In genomic region chr2L:16528493-16528892, dm6 we compare ENCODE assay signal across 3 fruit fly cellular contexts.
A peak's percentile ranks its signal among the peaks of the same experiment; 100 is the strongest.
TF ChIP-seq lines count a peak whose summit lies in the region.

No protein-coding gene starts in this region.

- no peak for TF ChIP-seq CTCF in whole organism, embryonic (GFP tag; optimal IDR thresholded peaks at IDR 0.05; lab: Kevin White, UChicago)

TF ChIP-seq in whole organism, embryonic, 481 proteins besides CTCF, POLR2A, EP300 and RAD21:
- peak; percentile 28 for TF ChIP-seq Nf-YC (tag; optimal IDR thresholded peaks at IDR 0.05; lab: Kevin White, UChicago)
- TF ChIP-seq Atf6 (GFP tag; IDR thresholded peaks at IDR 0.05; lab: Robert Waterston, UW) = peak; percentile 19; the same call in 1 of the 2 replicates
- TF ChIP-seq Antp (GFP tag; optimal IDR thresholded peaks at IDR 0.05; lab: Kevin White, UChicago) = no peak
- TF ChIP-seq CG10543 (GFP tag; optimal IDR thresholded peaks at IDR 0.05; lab: Kevin White, UChicago) = peak; percentile 22
- TF ChIP-seq CG34376 (GFP tag; optimal IDR thresholded peaks at IDR 0.05; lab: Kevin White, UChicago) = peak; percentile 26
- TF ChIP-seq sug (tag; optimal IDR thresholded peaks at IDR 0.05; lab: Kevin White, UChicago) = peak; percentile 10
- TF ChIP-seq ci (GFP tag; IDR thresholded peaks at IDR 0.05; lab: Robert Waterston, UW) = no peak
- peak; percentile 81 for TF ChIP-seq sd (tag; optimal IDR thresholded peaks at IDR 0.05; lab: Kevin White, UChicago)
- peak; percentile 41 for TF ChIP-seq Nf-YB (GFP tag; optimal IDR thresholded peaks at IDR 0.05; lab: Kevin White, UChicago)
- no peak for TF ChIP-seq D19B (GFP tag; optimal IDR thresholded peaks at IDR 0.05; lab: Kevin White, UChicago)
- TF ChIP-seq kay (GFP tag; optimal IDR thresholded peaks at IDR 0.05; lab: Kevin White, UChicago) = peak; percentile 69
- TF ChIP-seq CG15269 (tag; optimal IDR thresholded peaks at IDR 0.05; lab: Kevin White, UChicago) = no peak
- TF ChIP-seq mirr (GFP tag; optimal IDR thresholded peaks at IDR 0.05; lab: Kevin White, UChicago) = peak; percentile 44
- no peak for TF ChIP-seq CG1832 (GFP tag; optimal IDR thresholded peaks at IDR 0.05; lab: Kevin White, UChicago)
- no peak for TF ChIP-seq BEAF-32 (GFP tag; optimal IDR thresholded peaks at IDR 0.05; lab: Kevin White, UChicago)
- no peak for TF ChIP-seq trem (tag; optimal IDR thresholded peaks at IDR 0.05; lab: Kevin White, UChicago)
- peak; percentile 17 for TF ChIP-seq exex (tag; optimal IDR thresholded peaks at IDR 0.05; lab: Kevin White, UChicago)
- no peak for TF ChIP-seq CG12942 (GFP tag; optimal IDR thresholded peaks at IDR 0.05; lab: Kevin White, UChicago)
- 0 out of 3 replicates have a peak, but pooled peaks have one; percentile 61 for TF ChIP-seq CG2199 (GFP tag; IDR thresholded peaks at IDR 0.05; lab: Robert Waterston, UW)
- 0 out of 4 replicates have a peak, but pooled peaks have one; percentile 26 for TF ChIP-seq chinmo (GFP tag; IDR thresholded peaks at IDR 0.05; lab: Robert Waterston, UW; ENCODE audit: partially characterized antibody)
- TF ChIP-seq ind (GFP tag; optimal IDR thresholded peaks at IDR 0.05; lab: Kevin White, UChicago) = no peak
TF ChIP-seq in whole organism, embryonic: peak in this region for 12.

TF ChIP-seq in whole organism, prepupa, 60 proteins besides CTCF, POLR2A, EP300 and RAD21:
- TF ChIP-seq Ets21C (GFP tag; optimal IDR thresholded peaks at IDR 0.05; lab: Kevin White, UChicago) (no peak), CG31627 (GFP tag; optimal IDR thresholded peaks at IDR 0.05; lab: Kevin White, UChicago) (no peak), Hr39 (GFP tag; optimal IDR thresholded peaks at IDR 0.05; lab: Kevin White, UChicago) (no peak), Met (GFP tag; optimal IDR thresholded peaks at IDR 0.05; lab: Kevin White, UChicago) (no peak), Eip78C (GFP tag; lab: Kevin White, UChicago) (peak; percentile 27), CG6808 (GFP tag; optimal IDR thresholded peaks at IDR 0.05; lab: Kevin White, UChicago) (no peak), fkh (GFP tag; optimal IDR thresholded peaks at IDR 0.05; lab: Kevin White, UChicago) (peak; percentile 5), ss (GFP tag; optimal IDR thresholded peaks at IDR 0.05; lab: Kevin White, UChicago) (no peak), CG6163 (GFP tag; IDR thresholded peaks at IDR 0.05; lab: Robert Waterston, UW) (no peak)

TF ChIP-seq in whole organism, wandering third instar larva, 38 proteins besides CTCF, POLR2A, EP300 and RAD21:
- TF ChIP-seq Rel (GFP tag; optimal IDR thresholded peaks at IDR 0.05; lab: Kevin White, UChicago) = no peak
- peak; percentile 90 for TF ChIP-seq Rel (tag; optimal IDR thresholded peaks at IDR 0.05; lab: Kevin White, UChicago)
- TF ChIP-seq psq (GFP tag; optimal IDR thresholded peaks at IDR 0.05; lab: Kevin White, UChicago) = peak; percentile 1
- no peak for TF ChIP-seq foxo (GFP tag; optimal IDR thresholded peaks at IDR 0.05; lab: Kevin White, UChicago)
- peak in 1 of 2 experiments; percentile 44 for TF ChIP-seq dl (GFP tag; optimal IDR thresholded peaks at IDR 0.05; lab: Kevin White, UChicago; ENCODE audit: insufficient read depth in 1 of 2, partially characterized antibody in 2 of 2)
